Fruit fly (Drosophila melanogaster) whole organism, embryonic: ENCODE data around the gene CG17105.

Experiments used
- CG10147 ChIP-seq: fragments of 200-800 bp; sonication (Bioruptor generic); optimal IDR thresholded peaks from 2 replicates; lab custom pipeline; 2019; ENCODE audit warnings: missing biosample characterization, mild to moderate bottlenecking, missing genetic modification characterization, moderate library complexity
- CG10979 ChIP-seq: fragments of 200-800 bp; sonication (Bioruptor generic); optimal IDR thresholded peaks from 2 replicates; lab custom pipeline; 2018; ENCODE audit warnings: missing biosample characterization, mild to moderate bottlenecking, missing genetic modification characterization, moderate library complexity
- CG11093 ChIP-seq: fragments of 200-800 bp; sonication (Bioruptor generic); IDR thresholded peaks from 3 replicates; pipeline ENCODE4 v1.3.6; 2022; ENCODE audit warnings: missing biosample characterization, missing genetic modification characterization
- CG11456 ChIP-seq: fragments of 200-800 bp; sonication (Bioruptor generic); IDR thresholded peaks from 3 replicates; pipeline ENCODE4 v1.3.6; 2022; ENCODE audit warnings: missing biosample characterization, missing genetic modification characterization
- CG11560 ChIP-seq: fragments of 200-800 bp; sonication (Bioruptor generic); IDR thresholded peaks from 3 replicates; pipeline ENCODE4 v1.3.6; 2022; ENCODE audit warnings: missing biosample characterization, missing genetic modification characterization
- CG12155 ChIP-seq: fragments of 200-800 bp; sonication (Bioruptor generic); optimal IDR thresholded peaks from 3 replicates; lab custom pipeline; 2016; ENCODE audit warnings: missing biosample characterization, missing genetic modification characterization
- CG14667 ChIP-seq: fragments of 200-800 bp; sonication (Bioruptor generic); IDR thresholded peaks from 2 replicates; pipeline ENCODE4 v1.3.6; 2022; ENCODE audit warnings: missing biosample characterization, missing genetic modification characterization
- CG1529 ChIP-seq: fragments of 200-800 bp; sonication (Bioruptor generic); optimal IDR thresholded peaks from 3 replicates; lab custom pipeline; 2018; ENCODE audit warnings: missing biosample characterization, missing genetic modification characterization
- CG15601 ChIP-seq: fragments of 200-800 bp; sonication (Bioruptor generic); optimal IDR thresholded peaks from 3 replicates; lab custom pipeline; 2019; ENCODE audit warnings: missing biosample characterization, mild to moderate bottlenecking, missing genetic modification characterization, moderate library complexity
- CG17361 ChIP-seq: fragments of 200-800 bp; sonication (Bioruptor generic); IDR thresholded peaks from 3 replicates; pipeline ENCODE4 v1.3.6; 2022; ENCODE audit warnings: missing biosample characterization, missing genetic modification characterization
- CG18599 ChIP-seq: fragments of 200-800 bp; sonication (Bioruptor generic); optimal IDR thresholded peaks from 3 replicates; lab custom pipeline; 2017; ENCODE audit warnings: missing biosample characterization, missing genetic modification characterization, mild to moderate bottlenecking, moderate library complexity, missing genetic modification reagents
- CG33213 ChIP-seq: fragments of 200-800 bp; sonication (Bioruptor generic); optimal IDR thresholded peaks from 3 replicates; lab custom pipeline; 2016; ENCODE audit warnings: missing biosample characterization, missing genetic modification characterization
- CG4360 ChIP-seq: fragments of 200-800 bp; sonication (Bioruptor generic); IDR thresholded peaks from 2 replicates; pipeline ENCODE4 v1.3.6; 2022; ENCODE audit warnings: missing biosample characterization, missing genetic modification characterization
- CG4617 ChIP-seq: fragments of 200-800 bp; sonication (Bioruptor generic); optimal IDR thresholded peaks from 3 replicates; lab custom pipeline; 2016; ENCODE audit warnings: missing biosample characterization, missing genetic modification characterization, borderline replicate concordance
- CG4730 ChIP-seq: fragments of 200-800 bp; sonication (Bioruptor generic); IDR thresholded peaks from 2 replicates; pipeline ENCODE4 v1.3.6; 2022; ENCODE audit warnings: missing biosample characterization, missing genetic modification characterization
- CG6272 ChIP-seq: fragments of 200-800 bp; sonication (Bioruptor generic); IDR thresholded peaks from 2 replicates; pipeline ENCODE4 v1.3.6; 2022; ENCODE audit warnings: missing biosample characterization, missing genetic modification characterization
- CG6765 ChIP-seq: fragments of 200-800 bp; sonication (Bioruptor generic); optimal IDR thresholded peaks from 3 replicates; lab custom pipeline; 2017; ENCODE audit warnings: missing biosample characterization, mild to moderate bottlenecking, missing genetic modification characterization
- CG6791 ChIP-seq: fragments of 200-800 bp; sonication (Bioruptor generic); IDR thresholded peaks from 3 replicates; pipeline ENCODE4 v1.3.6; 2022; ENCODE audit warnings: missing biosample characterization, missing genetic modification characterization; ENCODE audit not compliant: partially characterized antibody
- CG7786 ChIP-seq: fragments of 200-800 bp; sonication (Bioruptor generic); optimal IDR thresholded peaks from 2 replicates; lab custom pipeline; 2016; ENCODE audit warnings: missing biosample characterization, missing genetic modification characterization
- CG8478 ChIP-seq: fragments of >200 bp; optimal IDR thresholded peaks from 2 replicates; lab custom pipeline; 2018
- CG9437 ChIP-seq: fragments of 200-800 bp; sonication (Bioruptor generic); optimal IDR thresholded peaks from 2 replicates; lab custom pipeline; 2018; ENCODE audit warnings: missing biosample characterization, mild to moderate bottlenecking, missing genetic modification characterization
- CG9727 ChIP-seq: fragments of 200-800 bp; sonication (Bioruptor generic); optimal IDR thresholded peaks from 3 replicates; lab custom pipeline; 2017; ENCODE audit warnings: missing biosample characterization, mild to moderate bottlenecking, missing genetic modification characterization
- CTCF ChIP-seq: fragments of 200-800 bp; sonication (Bioruptor generic); optimal IDR thresholded peaks from 2 replicates; lab custom pipeline; 2017; ENCODE audit warnings: missing biosample characterization, mild to moderate bottlenecking, missing genetic modification characterization, moderate library complexity
- D19A ChIP-seq: fragments of 200-800 bp; optimal IDR thresholded peaks from 3 replicates; lab custom pipeline; 2019; ENCODE audit warnings: missing biosample characterization, mild to moderate bottlenecking, missing genetic modification characterization, moderate library complexity
- Doc3 ChIP-seq: fragments of 200-800 bp; sonication (Bioruptor generic); IDR thresholded peaks from 3 replicates; pipeline ENCODE4 v1.3.6; 2022; ENCODE audit warnings: missing biosample characterization, missing genetic modification characterization; ENCODE audit not compliant: partially characterized antibody
- E2f2 ChIP-seq: fragments of 200-800 bp; sonication (Bioruptor generic); IDR thresholded peaks from 2 replicates; pipeline ENCODE4 v1.3.6; 2022; ENCODE audit warnings: missing biosample characterization, missing genetic modification characterization
- HHEX ChIP-seq: fragments of 200-800 bp; sonication (Bioruptor generic); optimal IDR thresholded peaks from 3 replicates; lab custom pipeline; 2017; ENCODE audit warnings: missing biosample characterization, mild to moderate bottlenecking, missing genetic modification characterization, missing genetic modification reagents
- Hr3 ChIP-seq: fragments of 200-800 bp; sonication (Bioruptor generic); optimal IDR thresholded peaks from 3 replicates; lab custom pipeline; 2016; ENCODE audit warnings: missing biosample characterization, missing genetic modification characterization
- Jarid2 ChIP-seq: fragments of 200-800 bp; sonication (Bioruptor generic); optimal IDR thresholded peaks from 3 replicates; lab custom pipeline; 2017; ENCODE audit warnings: mild to moderate bottlenecking, missing biosample characterization, missing genetic modification reagents, missing genetic modification characterization
- Nf-YB ChIP-seq: fragments of 200-800 bp; sonication (Bioruptor generic); optimal IDR thresholded peaks from 3 replicates; lab custom pipeline; 2019; ENCODE audit warnings: missing biosample characterization, mild to moderate bottlenecking, missing genetic modification characterization, moderate library complexity
- PHDP ChIP-seq: fragments of 200-800 bp; sonication (Bioruptor generic); optimal IDR thresholded peaks from 3 replicates; lab custom pipeline; 2018; ENCODE audit warnings: missing biosample characterization, mild to moderate bottlenecking, missing genetic modification characterization, moderate library complexity
- Pdp1 ChIP-seq, 2 experiments: fragments of 200-800 bp; sonication (Bioruptor generic); optimal IDR thresholded peaks; 3 replicates each; lab custom pipeline; 2016; ENCODE audit warnings: missing biosample characterization in 2 of 2, missing genetic modification characterization in 2 of 2, mild to moderate bottlenecking in 1 of 2, moderate library complexity in 1 of 2
- Scr ChIP-seq: fragments of 200-800 bp; sonication (Bioruptor generic); IDR thresholded peaks from 2 replicates; pipeline ENCODE4 v1.3.6; 2022; ENCODE audit warnings: missing biosample characterization, missing genetic modification characterization; ENCODE audit not compliant: partially characterized antibody
- Sin3A ChIP-seq: fragments of >200 bp; optimal IDR thresholded peaks from 2 replicates; lab custom pipeline; 2018
- ac ChIP-seq: fragments of 200-800 bp; sonication (Bioruptor generic); optimal IDR thresholded peaks from 3 replicates; lab custom pipeline; 2017; ENCODE audit warnings: missing biosample characterization, mild to moderate bottlenecking, missing genetic modification characterization
- amos ChIP-seq: fragments of 200-800 bp; sonication (Bioruptor generic); IDR thresholded peaks from 2 replicates; pipeline ENCODE4 v1.3.6; 2022; ENCODE audit warnings: missing biosample characterization, missing genetic modification characterization; ENCODE audit not compliant: partially characterized antibody
- bcd ChIP-seq: fragments of 200-800 bp; sonication (Bioruptor generic); optimal IDR thresholded peaks from 2 replicates; lab custom pipeline; 2017; ENCODE audit warnings: missing biosample characterization, mild to moderate bottlenecking, missing genetic modification characterization
- cg ChIP-seq: fragments of 200-800 bp; sonication (Bioruptor generic); optimal IDR thresholded peaks from 3 replicates; lab custom pipeline; 2019; ENCODE audit warnings: missing biosample characterization, mild to moderate bottlenecking, missing genetic modification characterization, moderate library complexity
- dysf ChIP-seq: fragments of 200-800 bp; sonication (Bioruptor generic); IDR thresholded peaks from 3 replicates; pipeline ENCODE4 v1.3.6; 2022; ENCODE audit warnings: missing biosample characterization, missing genetic modification characterization
- ems ChIP-seq: fragments of 200-800 bp; sonication (Bioruptor generic); optimal IDR thresholded peaks from 3 replicates; lab custom pipeline; 2016; ENCODE audit warnings: missing biosample characterization, missing genetic modification characterization
- fd3F ChIP-seq: fragments of 200-800 bp; sonication (Bioruptor generic); optimal IDR thresholded peaks from 2 replicates; lab custom pipeline; 2018; ENCODE audit warnings: missing biosample characterization, mild to moderate bottlenecking, missing genetic modification characterization, moderate library complexity
- kah ChIP-seq: fragments of 200-800 bp; sonication (Bioruptor generic); optimal IDR thresholded peaks from 2 replicates; lab custom pipeline; 2018; ENCODE audit warnings: missing biosample characterization, mild to moderate bottlenecking, missing genetic modification characterization
- knrl ChIP-seq: fragments of 200-800 bp; sonication (Bioruptor generic); IDR thresholded peaks from 3 replicates; pipeline ENCODE4 v1.3.6; 2022; ENCODE audit warnings: missing biosample characterization, missing genetic modification characterization; ENCODE audit not compliant: partially characterized antibody
- maf-S ChIP-seq: fragments of 200-800 bp; sonication (Bioruptor generic); optimal IDR thresholded peaks from 2 replicates; lab custom pipeline; 2016; ENCODE audit warnings: missing biosample characterization, missing genetic modification characterization
- mirr ChIP-seq: fragments of 200-800 bp; sonication (Bioruptor generic); optimal IDR thresholded peaks from 3 replicates; lab custom pipeline; 2018; ENCODE audit warnings: missing biosample characterization, mild to moderate bottlenecking, missing genetic modification characterization
- pros ChIP-seq: fragments of 200-800 bp; sonication (Bioruptor generic); optimal IDR thresholded peaks from 3 replicates; lab custom pipeline; 2019; ENCODE audit warnings: missing biosample characterization, mild to moderate bottlenecking, missing genetic modification characterization, moderate library complexity
- salm ChIP-seq: fragments of 200-800 bp; sonication (Bioruptor generic); optimal IDR thresholded peaks from 2 replicates; lab custom pipeline; 2018; ENCODE audit warnings: missing biosample characterization, mild to moderate bottlenecking, missing genetic modification characterization
- ssp ChIP-seq: fragments of 200-800 bp; sonication (Bioruptor generic); IDR thresholded peaks from 2 replicates; pipeline ENCODE4 v1.3.6; 2022; ENCODE audit warnings: missing biosample characterization, missing genetic modification characterization
- stc ChIP-seq: fragments of 200-800 bp; sonication (Bioruptor generic); IDR thresholded peaks from 2 replicates; pipeline ENCODE4 v1.3.6; 2022; ENCODE audit warnings: missing biosample characterization, missing genetic modification characterization
- unc-4 ChIP-seq: fragments of 200-800 bp; sonication (Bioruptor generic); IDR thresholded peaks from 2 replicates; pipeline ENCODE4 v1.3.6; 2022; ENCODE audit warnings: missing biosample characterization, missing genetic modification characterization; ENCODE audit not compliant: partially characterized antibody
- usp ChIP-seq: fragments of >200 bp; optimal IDR thresholded peaks from 2 replicates; lab custom pipeline; 2017; ENCODE audit warnings: missing biosample characterization, missing genetic modification characterization

The CG17105 gene

DNA sequence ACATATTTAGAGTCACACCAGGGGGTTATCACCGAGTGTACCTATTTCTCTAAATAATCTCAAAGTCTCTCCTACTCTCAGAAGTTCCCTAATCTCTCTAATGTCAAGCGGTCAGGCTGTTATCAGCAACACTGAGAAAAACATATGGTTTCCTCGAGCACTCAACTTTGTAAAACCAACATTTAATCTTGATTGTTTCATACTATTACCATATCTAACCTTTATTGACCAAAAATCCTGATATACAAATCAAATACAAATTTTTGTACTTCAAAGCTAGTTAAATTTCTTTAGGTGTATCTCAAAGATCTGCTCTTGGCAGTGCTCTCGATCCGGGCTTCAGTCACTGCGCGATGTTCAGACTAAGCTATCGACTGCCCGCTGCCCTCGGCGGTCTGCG lies 22.5 kb downstream of the CG17105 start, which contains the start of gene CG6415 (continued):
- TF ChIP-seq ems (GFP tag; lab: Kevin White, UChicago): peak; percentile 68
- peak; percentile 77 for TF ChIP-seq CG17361 (GFP tag; lab: Robert Waterston, UW)
- 0 out of 3 replicates have a peak, but pooled peaks have one; percentile 40 for TF ChIP-seq CG11560 (tag; lab: Robert Waterston, UW)
- no peak for TF ChIP-seq unc-4
- TF ChIP-seq CG10147 (GFP tag; lab: Kevin White, UChicago): peak; percentile 53
- no peak for TF ChIP-seq CTCF (GFP tag; lab: Kevin White, UChicago)
- TF ChIP-seq cg (GFP tag; lab: Kevin White, UChicago): no peak
- no peak for TF ChIP-seq Doc3 (GFP tag; lab: Robert Waterston, UW)
- no peak for TF ChIP-seq usp (GFP tag; lab: Kevin White, UChicago)
- TF ChIP-seq CG4360: 0 out of 2 replicates have a peak, but pooled peaks have one; percentile 36
- no peak for TF ChIP-seq amos (GFP tag; lab: Robert Waterston, UW)
- TF ChIP-seq CG6272 (GFP tag; lab: Robert Waterston, UW): peak; percentile 63
- TF ChIP-seq ssp (GFP tag; lab: Robert Waterston, UW): peak; percentile 54
- no peak for TF ChIP-seq Scr (GFP tag; lab: Robert Waterston, UW)
- TF ChIP-seq Nf-YB: peak; percentile 48
- TF ChIP-seq CG33213 (GFP tag; lab: Kevin White, UChicago): peak; percentile 44
- no peak for TF ChIP-seq ac (GFP tag; lab: Kevin White, UChicago)
- peak; percentile 49; the same call in 1 of the 3 replicates for TF ChIP-seq CG11093 (GFP tag; lab: Robert Waterston, UW)
- TF ChIP-seq fd3F (GFP tag; lab: Kevin White, UChicago): peak; percentile 60
- peak; percentile 70 for TF ChIP-seq CG12155
- peak; percentile 39; the same call in 1 of the 2 replicates for TF ChIP-seq stc (GFP tag; lab: Robert Waterston, UW)
- no peak for TF ChIP-seq D19A (tag; lab: Kevin White, UChicago)
- no peak for TF ChIP-seq CG6791 (GFP tag; lab: Robert Waterston, UW)
- no peak for TF ChIP-seq CG4617 (GFP tag; lab: Kevin White, UChicago)
- peak; percentile 54 for TF ChIP-seq CG4730 (GFP tag; lab: Robert Waterston, UW)
- TF ChIP-seq E2f2 (GFP tag; lab: Robert Waterston, UW): peak; percentile 40; the same call in 1 of the 2 replicates
- TF ChIP-seq Sin3A (lab: Kevin White, UChicago): no peak
- peak; percentile 29 for TF ChIP-seq CG9437 (GFP tag; lab: Kevin White, UChicago)
- peak; percentile 80 for TF ChIP-seq PHDP
- TF ChIP-seq CG9727 (GFP tag; lab: Kevin White, UChicago): peak; percentile 78
- peak; percentile 71 for TF ChIP-seq CG7786 (GFP tag; lab: Kevin White, UChicago)
- no peak for TF ChIP-seq knrl
- peak; percentile 21 for TF ChIP-seq kah (GFP tag; lab: Kevin White, UChicago)
- TF ChIP-seq CG14667 (GFP tag; lab: Robert Waterston, UW): 0 out of 2 replicates have a peak, but pooled peaks have one; percentile 31
- TF ChIP-seq mirr: peak; percentile 12
- peak; percentile 78 for TF ChIP-seq bcd (GFP tag; lab: Kevin White, UChicago)
- TF ChIP-seq CG10979: peak; percentile 83
- TF ChIP-seq Jarid2 (GFP tag; lab: Kevin White, UChicago): peak; percentile 23
- peak; percentile 51 for TF ChIP-seq maf-S
- TF ChIP-seq Pdp1 (GFP tag; optimal IDR thresholded peaks at IDR 0.05; lab: Kevin White, UChicago): peak; percentile 38 to 77
- peak; percentile 44 for TF ChIP-seq CG6765
- peak; percentile 55 for TF ChIP-seq CG15601 (tag; lab: Kevin White, UChicago)
- TF ChIP-seq CG18599: peak; percentile 85
- TF ChIP-seq Hr3 (GFP tag; lab: Kevin White, UChicago): peak; percentile 60
- peak; percentile 47 for TF ChIP-seq salm (tag; lab: Kevin White, UChicago)
- TF ChIP-seq CG1529 (GFP tag; lab: Kevin White, UChicago): peak; percentile 59
- no peak for TF ChIP-seq pros
- peak; percentile 70 for TF ChIP-seq HHEX (GFP tag; lab: Kevin White, UChicago)
- no peak for TF ChIP-seq CG8478 (lab: Kevin White, UChicago)
- peak; percentile 78 for TF ChIP-seq CG11456
- peak; percentile 80 for TF ChIP-seq dysf
